Worm (Caenorhabditis elegans): Measurements from ENCODE around the gene C25D7.5.

ce11 chrV:15087207-15087706, 34.8 kb downstream of the C25D7.5 start, which contains the start of the genes C01G10.15 and C01G10.6:
- TF ChIP-seq hlh-12 (tag; optimal IDR thresholded peaks at IDR 0.05) (no peak), F57A8.1 (GFP tag; optimal IDR thresholded peaks at IDR 0.05) (no peak), ztf-25 (GFP tag; IDR thresholded peaks at IDR 0.05) (no peak), unc-130 (GFP tag; optimal IDR thresholded peaks at IDR 0.05) (no peak), lin-40 (tag; optimal IDR thresholded peaks at IDR 0.05) (no peak), ceh-40 (GFP tag; IDR thresholded peaks at IDR 0.05) (no peak), Y67H2A.10 (GFP tag; conservative IDR thresholded peaks at IDR 0.05) (no peak), nhr-90 (tag; optimal IDR thresholded peaks at IDR 0.05) (no peak), unc-62 (GFP tag; optimal IDR thresholded peaks at IDR 0.05) (no peak), ets-4 (GFP tag; optimal IDR thresholded peaks at IDR 0.05) (no peak), ccch-3 (GFP tag; optimal IDR thresholded peaks at IDR 0.05) (no peak), F23B12.7 (tag; optimal IDR thresholded peaks at IDR 0.05; ENCODE audit: insufficient read depth) (no peak), zim-3 (tag; optimal IDR thresholded peaks at IDR 0.05) (no peak), ztf-22 (GFP tag; optimal IDR thresholded peaks at IDR 0.05) (no peak)

Measured in whole organism, young adult.